Fruit fly (Drosophila melanogaster) whole organism, embryonic: ENCODE measurements around the gene mtsh.

Source experiments
- Adf1 ChIP-seq: fragments of 200-800 bp; sonication (Bioruptor generic); IDR thresholded peaks from 2 replicates; pipeline ENCODE4 v1.3.6; 2022; ENCODE audit warnings: missing biosample characterization, missing genetic modification characterization
- CG12071 ChIP-seq: fragments of 200-800 bp; sonication (Bioruptor generic); optimal IDR thresholded peaks from 3 replicates; lab custom pipeline; 2018; ENCODE audit warnings: missing biosample characterization, mild to moderate bottlenecking, missing genetic modification characterization
- CG1233 ChIP-seq: fragments of 200-800 bp; sonication (Bioruptor generic); optimal IDR thresholded peaks from 4 replicates; lab custom pipeline; 2018; ENCODE audit warnings: missing biosample characterization, mild to moderate bottlenecking, missing genetic modification characterization
- CG13123 ChIP-seq: fragments of 200-800 bp; sonication (Bioruptor generic); optimal IDR thresholded peaks from 2 replicates; lab custom pipeline; 2016; ENCODE audit warnings: missing biosample characterization, missing genetic modification characterization
- CG13775 ChIP-seq: fragments of 200-800 bp; sonication (Bioruptor generic); optimal IDR thresholded peaks from 3 replicates; lab custom pipeline; 2017; ENCODE audit warnings: missing biosample characterization, mild to moderate bottlenecking, missing genetic modification characterization
- CG13894 ChIP-seq: fragments of 200-800 bp; sonication (Bioruptor generic); optimal IDR thresholded peaks from 3 replicates; lab custom pipeline; 2018; ENCODE audit warnings: missing biosample characterization, mild to moderate bottlenecking, missing genetic modification characterization, moderate library complexity
- CG14667 ChIP-seq: fragments of 200-800 bp; sonication (Bioruptor generic); IDR thresholded peaks from 2 replicates; pipeline ENCODE4 v1.3.6; 2022; ENCODE audit warnings: missing biosample characterization, missing genetic modification characterization
- CG15269 ChIP-seq: fragments of 200-800 bp; sonication (Bioruptor generic); optimal IDR thresholded peaks from 2 replicates; lab custom pipeline; 2018; ENCODE audit warnings: missing biosample characterization, mild to moderate bottlenecking, missing genetic modification characterization, moderate library complexity
- CG1647 ChIP-seq: fragments of 200-800 bp; sonication (Bioruptor generic); optimal IDR thresholded peaks from 3 replicates; lab custom pipeline; 2016; ENCODE audit warnings: missing biosample characterization, missing genetic modification characterization
- CG16779 ChIP-seq: fragments of 200-800 bp; sonication (Bioruptor generic); IDR thresholded peaks from 2 replicates; pipeline ENCODE4 v1.3.6; 2022; ENCODE audit warnings: missing biosample characterization, missing genetic modification characterization
- CG16813 ChIP-seq: fragments of 200-800 bp; sonication (Bioruptor generic); IDR thresholded peaks from 3 replicates; pipeline ENCODE4 v1.3.6; 2022; ENCODE audit warnings: missing biosample characterization, missing genetic modification characterization; ENCODE audit not compliant: partially characterized antibody
- CG2120 ChIP-seq: fragments of 200-800 bp; sonication (Bioruptor generic); optimal IDR thresholded peaks from 3 replicates; lab custom pipeline; 2016; ENCODE audit warnings: missing biosample characterization, missing genetic modification characterization
- CG33557 ChIP-seq: fragments of 200-800 bp; sonication (Bioruptor generic); optimal IDR thresholded peaks from 2 replicates; lab custom pipeline; 2019; ENCODE audit warnings: missing biosample characterization, mild to moderate bottlenecking, missing genetic modification characterization, moderate library complexity
- CG34224 ChIP-seq: fragments of 200-800 bp; sonication (Bioruptor generic); IDR thresholded peaks from 3 replicates; pipeline ENCODE4 v1.3.6; 2022; ENCODE audit warnings: missing biosample characterization, missing genetic modification characterization; ENCODE audit not compliant: partially characterized antibody
- CG3995 ChIP-seq: fragments of 200-800 bp; sonication (Bioruptor generic); optimal IDR thresholded peaks from 3 replicates; lab custom pipeline; 2016; ENCODE audit warnings: missing biosample characterization, missing genetic modification characterization
- CG4328 ChIP-seq: fragments of 200-800 bp; sonication (Bioruptor generic); optimal IDR thresholded peaks from 3 replicates; lab custom pipeline; 2017; ENCODE audit warnings: missing biosample characterization, missing genetic modification reagents, missing genetic modification characterization
- CG5180 ChIP-seq: fragments of 200-800 bp; sonication (Bioruptor generic); optimal IDR thresholded peaks from 3 replicates; lab custom pipeline; 2017; ENCODE audit warnings: missing biosample characterization, missing genetic modification characterization, mild to moderate bottlenecking, moderate library complexity, missing genetic modification reagents
- CG6654 ChIP-seq: fragments of 200-800 bp; sonication (Bioruptor generic); optimal IDR thresholded peaks from 2 replicates; lab custom pipeline; 2017; ENCODE audit warnings: missing biosample characterization, mild to moderate bottlenecking, missing genetic modification characterization
- CG6683 ChIP-seq: fragments of 200-800 bp; sonication (Bioruptor generic); optimal IDR thresholded peaks from 2 replicates; lab custom pipeline; 2017; ENCODE audit warnings: missing biosample characterization, mild to moderate bottlenecking, missing genetic modification characterization, missing genetic modification reagents
- CG6854 ChIP-seq: fragments of 200-800 bp; sonication (Bioruptor generic); optimal IDR thresholded peaks from 3 replicates; lab custom pipeline; 2017; ENCODE audit warnings: missing biosample characterization, mild to moderate bottlenecking, missing genetic modification characterization
- CG8089 ChIP-seq: fragments of 200-800 bp; sonication (Bioruptor generic); optimal IDR thresholded peaks from 3 replicates; lab custom pipeline; 2016; ENCODE audit warnings: missing biosample characterization, missing genetic modification characterization
- CTCF ChIP-seq: fragments of 200-800 bp; sonication (Bioruptor generic); optimal IDR thresholded peaks from 2 replicates; lab custom pipeline; 2017; ENCODE audit warnings: missing biosample characterization, mild to moderate bottlenecking, missing genetic modification characterization, moderate library complexity
- CkIIα-i1 ChIP-seq: fragments of 200-800 bp; sonication (Bioruptor generic); IDR thresholded peaks from 2 replicates; pipeline ENCODE4 v1.3.6; 2022; ENCODE audit warnings: missing biosample characterization, missing genetic modification characterization
- GATAe ChIP-seq: fragments of 200-800 bp; sonication (Bioruptor generic); conservative IDR thresholded peaks from 2 replicates; pipeline ENCODE4 v1.3.6; 2022; ENCODE audit warnings: missing biosample characterization, missing genetic modification characterization
- Lim3 ChIP-seq: fragments of 200-800 bp; sonication (Bioruptor generic); IDR thresholded peaks from 2 replicates; pipeline ENCODE4 v1.3.6; 2022; ENCODE audit warnings: missing biosample characterization, missing genetic modification characterization
- Nf-YC ChIP-seq: fragments of 200-800 bp; optimal IDR thresholded peaks from 3 replicates; lab custom pipeline; 2019; ENCODE audit warnings: missing biosample characterization, mild to moderate bottlenecking, missing genetic modification characterization, moderate library complexity
- Oaz ChIP-seq: fragments of 200-800 bp; sonication (Bioruptor generic); IDR thresholded peaks from 2 replicates; pipeline ENCODE4 v1.3.6; 2022; ENCODE audit warnings: missing biosample characterization, missing genetic modification characterization
- Opbp ChIP-seq: fragments of 200-800 bp; sonication (Bioruptor generic); IDR thresholded peaks from 3 replicates; pipeline ENCODE4 v1.3.6; 2022; ENCODE audit warnings: missing biosample characterization, missing genetic modification characterization; ENCODE audit not compliant: partially characterized antibody
- Scr ChIP-seq: fragments of 200-800 bp; sonication (Bioruptor generic); IDR thresholded peaks from 2 replicates; pipeline ENCODE4 v1.3.6; 2022; ENCODE audit warnings: missing biosample characterization, missing genetic modification characterization; ENCODE audit not compliant: partially characterized antibody
- Six4 ChIP-seq: fragments of 200-800 bp; sonication (Bioruptor generic); optimal IDR thresholded peaks from 2 replicates; lab custom pipeline; 2016; ENCODE audit warnings: missing biosample characterization, missing genetic modification characterization
- amos ChIP-seq: fragments of 200-800 bp; sonication (Bioruptor generic); IDR thresholded peaks from 2 replicates; pipeline ENCODE4 v1.3.6; 2022; ENCODE audit warnings: missing biosample characterization, missing genetic modification characterization; ENCODE audit not compliant: partially characterized antibody
- ara ChIP-seq: fragments of 200-800 bp; sonication (Bioruptor generic); IDR thresholded peaks from 2 replicates; pipeline ENCODE4 v1.3.6; 2022; ENCODE audit warnings: missing biosample characterization, missing genetic modification characterization
- btn ChIP-seq: fragments of 200-800 bp; sonication (Bioruptor generic); optimal IDR thresholded peaks from 2 replicates; lab custom pipeline; 2016; ENCODE audit warnings: missing biosample characterization, missing genetic modification characterization
- croc ChIP-seq: fragments of 200-800 bp; sonication (Bioruptor generic); conservative IDR thresholded peaks from 3 replicates; pipeline ENCODE4 v1.3.6; 2022; ENCODE audit warnings: missing biosample characterization, missing genetic modification characterization
- dati ChIP-seq: fragments of 200-800 bp; sonication (Bioruptor generic); IDR thresholded peaks from 2 replicates; pipeline ENCODE4 v1.3.6; 2022; ENCODE audit warnings: missing biosample characterization, missing genetic modification characterization
- dm ChIP-seq: fragments of 200-800 bp; sonication (Bioruptor generic); optimal IDR thresholded peaks from 3 replicates; lab custom pipeline; 2016; ENCODE audit warnings: missing biosample characterization, missing genetic modification characterization
- fd64A ChIP-seq: fragments of 200-800 bp; sonication (Bioruptor generic); optimal IDR thresholded peaks from 3 replicates; lab custom pipeline; 2018; ENCODE audit warnings: missing biosample characterization, mild to moderate bottlenecking, missing genetic modification characterization
- grau ChIP-seq: fragments of 200-800 bp; optimal IDR thresholded peaks from 3 replicates; lab custom pipeline; 2019; ENCODE audit warnings: missing biosample characterization, mild to moderate bottlenecking, missing genetic modification characterization, moderate library complexity
- grn ChIP-seq: fragments of 200-800 bp; sonication (Bioruptor generic); optimal IDR thresholded peaks from 3 replicates; lab custom pipeline; 2017; ENCODE audit warnings: missing biosample characterization, missing genetic modification characterization
- hth ChIP-seq: fragments of >200 bp; optimal IDR thresholded peaks from 2 replicates; lab custom pipeline; 2017; ENCODE audit warnings: inconsistent platforms
- insv ChIP-seq, 2 experiments: fragments of 200-800 bp; sonication (Bioruptor generic); optimal IDR thresholded peaks; 3 replicates each; lab custom pipeline; 2016 to 2018; ENCODE audit warnings: missing biosample characterization in 2 of 2, missing genetic modification characterization in 2 of 2
- lola ChIP-seq, 3 experiments: fragments of >200 bp in 2 of 3; fragments of 200-800 bp in 1 of 3; sonication (Bioruptor generic) in 1 of 3; optimal IDR thresholded peaks; 2 replicates each; lab custom pipeline; 2017 to 2019; ENCODE audit warnings: missing biosample characterization in 3 of 3, missing genetic modification characterization in 3 of 3, mild to moderate bottlenecking in 1 of 3, moderate library complexity in 1 of 3
- mam ChIP-seq: fragments of 200-800 bp; sonication (Bioruptor generic); optimal IDR thresholded peaks from 3 replicates; lab custom pipeline; 2016; ENCODE audit warnings: missing biosample characterization, missing genetic modification characterization
- onecut ChIP-seq: fragments of 200-800 bp; sonication (Bioruptor generic); IDR thresholded peaks from 2 replicates; pipeline ENCODE4 v1.3.6; 2022; ENCODE audit warnings: missing biosample characterization, missing genetic modification characterization
- p53 ChIP-seq: fragments of 200-800 bp; sonication (Bioruptor generic); optimal IDR thresholded peaks from 2 replicates; lab custom pipeline; 2016; ENCODE audit warnings: missing biosample characterization, missing genetic modification characterization
- sima ChIP-seq: fragments of 200-800 bp; sonication (Bioruptor generic); optimal IDR thresholded peaks from 2 replicates; lab custom pipeline; 2016; ENCODE audit warnings: missing biosample characterization, missing genetic modification characterization
- slp2 ChIP-seq: fragments of 200-800 bp; sonication (Bioruptor generic); optimal IDR thresholded peaks from 2 replicates; lab custom pipeline; 2016; ENCODE audit warnings: missing biosample characterization, missing genetic modification characterization
- stwl ChIP-seq: fragments of 200-800 bp; sonication (Bioruptor generic); optimal IDR thresholded peaks from 3 replicates; lab custom pipeline; 2018; ENCODE audit warnings: missing biosample characterization, mild to moderate bottlenecking, missing genetic modification characterization, moderate library complexity
- tna ChIP-seq: fragments of 200-800 bp; sonication (Bioruptor generic); IDR thresholded peaks from 2 replicates; pipeline ENCODE4 v1.3.6; 2022; ENCODE audit warnings: missing biosample characterization, missing genetic modification characterization; ENCODE audit not compliant: partially characterized antibody
- toy ChIP-seq: fragments of 200-800 bp; sonication (Bioruptor generic); IDR thresholded peaks from 2 replicates; pipeline ENCODE4 v1.3.6; 2022; ENCODE audit warnings: missing biosample characterization, missing genetic modification characterization
- usp ChIP-seq: fragments of >200 bp; optimal IDR thresholded peaks from 2 replicates; lab custom pipeline; 2017; ENCODE audit warnings: missing biosample characterization, missing genetic modification characterization

mtsh gene

dm6 chr2L:8302766-8303479 lies 16.8 kb downstream of the mtsh start, which contains the start of the genes wol and Scgalpha (continued):
- TF ChIP-seq CG12071 (GFP tag; lab: Kevin White, UChicago) (no peak), onecut (GFP tag; lab: Robert Waterston, UW) (no peak), CG4328 (GFP tag; lab: Kevin White, UChicago) (no peak), ara (GFP tag; lab: Robert Waterston, UW) (no peak), btn (GFP tag; lab: Kevin White, UChicago) (no peak), CG15269 (no peak), CG33557 (no peak), insv (GFP tag; optimal IDR thresholded peaks at IDR 0.05; lab: Kevin White, UChicago) (peak in 1 of 2 experiments; percentile 60), Adf1 (GFP tag; lab: Robert Waterston, UW) (peak; percentile 72; the same call in 1 of the 2 replicates), p53 (GFP tag; lab: Kevin White, UChicago) (no peak), CTCF (GFP tag; lab: Kevin White, UChicago) (no peak), Lim3 (GFP tag; lab: Robert Waterston, UW) (no peak), sima (no peak), Scr (GFP tag; lab: Robert Waterston, UW) (peak; percentile 60), CG1647 (GFP tag; lab: Kevin White, UChicago) (no peak), lola (GFP tag; optimal IDR thresholded peaks at IDR 0.05; lab: Kevin White, UChicago) (no peak), Nf-YC (peak; percentile 12), toy (no peak), croc (GFP tag; lab: Robert Waterston, UW) (no peak), CG2120 (GFP tag; lab: Kevin White, UChicago) (no peak), hth (lab: Kevin White, UChicago) (no peak), CG16813 (peak; percentile 65), CG6854 (no peak), dati (GFP tag; lab: Robert Waterston, UW) (no peak), Oaz (GFP tag; lab: Robert Waterston, UW) (no peak), grn (peak; percentile 31), CG13775 (GFP tag; lab: Kevin White, UChicago) (peak; percentile 15), CG3995 (GFP tag; lab: Kevin White, UChicago) (peak; percentile 98), CG13894 (tag; lab: Kevin White, UChicago) (no peak), slp2 (GFP tag; lab: Kevin White, UChicago) (no peak), CG14667 (no peak), Six4 (GFP tag; lab: Kevin White, UChicago) (no peak), Opbp (GFP tag; lab: Robert Waterston, UW) (peak; percentile 76), CG34224 (GFP tag; lab: Robert Waterston, UW) (peak; percentile 69; the same call in 2 of the 3 replicates), fd64A (GFP tag; lab: Kevin White, UChicago) (no peak), CG16779 (GFP tag; lab: Robert Waterston, UW) (no peak), amos (GFP tag; lab: Robert Waterston, UW) (peak; percentile 66), mam (GFP tag; lab: Kevin White, UChicago) (no peak), CkIIα-i1 (no peak), GATAe (GFP tag; lab: Robert Waterston, UW) (peak; percentile 71), grau (tag; lab: Kevin White, UChicago) (peak; percentile 26), stwl (tag; lab: Kevin White, UChicago) (peak; percentile 63), CG8089 (GFP tag; lab: Kevin White, UChicago) (no peak), CG13123 (GFP tag; lab: Kevin White, UChicago) (no peak), CG5180 (GFP tag; lab: Kevin White, UChicago) (no peak), dm (GFP tag; lab: Kevin White, UChicago) (no peak), CG6654 (GFP tag; lab: Kevin White, UChicago) (no peak), CG6683 (GFP tag; lab: Kevin White, UChicago) (no peak), usp (GFP tag; lab: Kevin White, UChicago) (no peak), CG1233 (GFP tag; lab: Kevin White, UChicago) (no peak), tna (GFP tag; lab: Robert Waterston, UW) (no peak)
